Worm (Caenorhabditis elegans) whole organism, late embryonic: ENCODE results near the gene pes-10.

Experiments used
- che-1 ChIP-seq: sonication (generic microtip); optimal IDR thresholded peaks from 2 replicates; lab custom pipeline; 2016; ENCODE audit warnings: mild to moderate bottlenecking, missing genetic modification characterization, missing compliant biosample characterization
- ets-4 ChIP-seq: sonication (generic microtip); optimal IDR thresholded peaks from 2 replicates; lab custom pipeline; 2016; ENCODE audit warnings: missing genetic modification characterization, missing compliant biosample characterization
- hlh-6 ChIP-seq: sonication (generic microtip); optimal IDR thresholded peaks from 2 replicates; lab custom pipeline; 2016; ENCODE audit warnings: missing genotype, missing genetic modification characterization, missing compliant biosample characterization
- pha-4 ChIP-seq: fragments of 150-350 bp; optimal IDR thresholded peaks from 2 replicates; lab custom pipeline; 2018; ENCODE audit warnings: missing biosample characterization, missing genetic modification reagents, missing genetic modification characterization

ce11 chrII:12828863-12829262 lies 18.8 kb downstream of the pes-10 start, which contains the start of gene Y46G5A.23:
- TF ChIP-seq che-1 (tag; lab: Kevin White, UChicago) (no peak), hlh-6 (tag; lab: Kevin White, UChicago) (no peak), ets-4 (no peak), pha-4 (tag; lab: Kevin White, UChicago) (no peak)
